Worm (Caenorhabditis elegans) whole organism, L1 larva: ENCODE data around the gene aak-1.

Experiments
- C04F5.9 ChIP-seq: sonication (generic microtip); optimal IDR thresholded peaks from 2 replicates; lab custom pipeline; 2016; ENCODE audit warnings: missing genetic modification characterization, missing compliant biosample characterization
- aha-1 ChIP-seq: fragments of 150-350 bp; optimal IDR thresholded peaks from 2 replicates; lab custom pipeline; 2014; ENCODE audit warnings: missing biosample characterization, missing genetic modification characterization
- aly-2 ChIP-seq: fragments of 150-350 bp; optimal IDR thresholded peaks from 2 replicates; lab custom pipeline; 2014; ENCODE audit warnings: missing biosample characterization, missing genetic modification characterization
- blmp-1 ChIP-seq: fragments of 150-350 bp; optimal IDR thresholded peaks from 2 replicates; lab custom pipeline; 2014; ENCODE audit warnings: missing biosample characterization, missing genetic modification characterization
- ceh-63 ChIP-seq: fragments of 200-800 bp; sonication (Bioruptor generic); optimal IDR thresholded peaks from 2 replicates; lab custom pipeline; 2018; ENCODE audit warnings: mild to moderate bottlenecking, missing genetic modification characterization, missing compliant biosample characterization
- ceh-8 ChIP-seq: fragments of 200-800 bp; sonication (Bioruptor generic); optimal IDR thresholded peaks from 2 replicates; lab custom pipeline; 2018; ENCODE audit warnings: mild to moderate bottlenecking, missing genetic modification characterization, moderate library complexity, missing compliant biosample characterization
- ceh-88 ChIP-seq: fragments of 200-800 bp; sonication (Bioruptor generic); IDR thresholded peaks from 2 replicates; pipeline ENCODE4 v1.3.6; 2022; ENCODE audit warnings: missing genetic modification characterization, missing compliant biosample characterization
- ceh-90 ChIP-seq: sonication (generic microtip); optimal IDR thresholded peaks from 2 replicates; lab custom pipeline; 2016; ENCODE audit warnings: missing genetic modification characterization, missing compliant biosample characterization
- dsc-1 ChIP-seq: sonication (generic microtip); optimal IDR thresholded peaks from 2 replicates; lab custom pipeline; 2016; ENCODE audit warnings: mild to moderate bottlenecking, missing genetic modification characterization, missing compliant biosample characterization
- efl-1 ChIP-seq, 4 experiments: fragments of 150-350 bp; optimal IDR thresholded peaks in 3 of 4; peaks in 1 of 4; 1 replicate in 1 of 4; 2 replicates in 3 of 4; lab custom pipeline; 2014; ENCODE audit warnings: missing biosample characterization in 2 of 4, missing genetic modification characterization in 2 of 4, missing genetic modification reagents in 2 of 4
- egl-27 ChIP-seq, 2 experiments: fragments of 150-350 bp in 1 of 2; sonication (generic microtip); optimal IDR thresholded peaks; 3 replicates each; lab custom pipeline; 2017 to 2018; ENCODE audit warnings: missing biosample characterization in 2 of 2, missing genetic modification characterization in 2 of 2, missing genetic modification reagents in 2 of 2
- ets-5 ChIP-seq: fragments of 200-800 bp; sonication (Bioruptor generic); IDR thresholded peaks from 2 replicates; pipeline ENCODE4 v1.3.6; 2022; ENCODE audit warnings: missing genetic modification characterization, missing compliant biosample characterization
- fkh-4 ChIP-seq: sonication (generic microtip); optimal IDR thresholded peaks from 2 replicates; lab custom pipeline; 2016; ENCODE audit warnings: missing compliant biosample characterization, missing genetic modification characterization, borderline replicate concordance
- grh-1 ChIP-seq: fragments of 200-800 bp; sonication (Bioruptor generic); IDR thresholded peaks from 2 replicates; pipeline ENCODE4 v1.3.6; 2022; ENCODE audit warnings: missing genetic modification reagents, missing genetic modification characterization, missing compliant biosample characterization
- hlh-17 ChIP-seq: fragments of 200-800 bp; sonication (Bioruptor generic); optimal IDR thresholded peaks from 2 replicates; lab custom pipeline; 2018; ENCODE audit warnings: missing genetic modification characterization, mild to moderate bottlenecking, missing compliant biosample characterization, moderate library complexity, borderline replicate concordance
- lin-39 ChIP-seq: fragments of 150-350 bp; optimal IDR thresholded peaks from 2 replicates; lab custom pipeline; 2014; ENCODE audit warnings: missing biosample characterization, missing genetic modification reagents, missing genetic modification characterization
- lsy-2 ChIP-seq, 2 experiments: fragments of 150-350 bp; optimal IDR thresholded peaks; 2 replicates each; lab custom pipeline; 2014; ENCODE audit warnings: missing biosample characterization in 2 of 2, missing genetic modification characterization in 2 of 2
- mdl-1 ChIP-seq, 2 experiments: fragments of 150-350 bp; optimal IDR thresholded peaks; 2 replicates each; lab custom pipeline; 2014 to 2017; ENCODE audit warnings: missing biosample characterization in 2 of 2, missing genetic modification characterization in 2 of 2, inconsistent platforms in 1 of 2
- nhr-28 ChIP-seq: fragments of 150-350 bp; optimal IDR thresholded peaks from 2 replicates; lab custom pipeline; 2014; ENCODE audit warnings: missing biosample characterization, missing genetic modification characterization
- nhr-77 ChIP-seq: fragments of 150-350 bp; optimal IDR thresholded peaks from 2 replicates; lab custom pipeline; 2014; ENCODE audit warnings: missing biosample characterization, missing genetic modification characterization
- nhr-84 ChIP-seq: sonication (generic microtip); optimal IDR thresholded peaks from 2 replicates; lab custom pipeline; 2017; ENCODE audit warnings: missing biosample characterization, missing genetic modification characterization
- nhr-85 ChIP-seq: sonication (generic microtip); peaks from one replicate; lab custom pipeline; 2016; ENCODE audit warnings: missing genetic modification characterization, inconsistent platforms, missing compliant biosample characterization
- nhr-90 ChIP-seq: sonication (generic microtip); optimal IDR thresholded peaks from 2 replicates; lab custom pipeline; 2016; ENCODE audit warnings: mild to moderate bottlenecking, missing genetic modification characterization, missing compliant biosample characterization; ENCODE audit not compliant: poor library complexity
- pax-3 ChIP-seq: fragments of 200-800 bp; sonication (Bioruptor generic); optimal IDR thresholded peaks from 2 replicates; lab custom pipeline; 2018; ENCODE audit warnings: mild to moderate bottlenecking, missing genetic modification characterization, moderate library complexity, missing compliant biosample characterization
- skn-1 ChIP-seq: fragments of 150-350 bp; optimal IDR thresholded peaks from 2 replicates; lab custom pipeline; 2014; ENCODE audit warnings: missing biosample characterization, missing genetic modification characterization
- snu-23 ChIP-seq: sonication (generic microtip); optimal IDR thresholded peaks from 2 replicates; lab custom pipeline; 2016; ENCODE audit warnings: missing genetic modification characterization, missing compliant biosample characterization
- sox-4 ChIP-seq: sonication (generic microtip); optimal IDR thresholded peaks from 2 replicates; lab custom pipeline; 2016; ENCODE audit warnings: missing genetic modification characterization, missing compliant biosample characterization
- sptf-1 ChIP-seq: fragments of 150-350 bp; optimal IDR thresholded peaks from 2 replicates; lab custom pipeline; 2014; ENCODE audit warnings: missing biosample characterization, missing genetic modification characterization
- sup-37 ChIP-seq: fragments of 200-800 bp; sonication (Bioruptor generic); optimal IDR thresholded peaks from 2 replicates; lab custom pipeline; 2018; ENCODE audit warnings: mild to moderate bottlenecking, missing genetic modification characterization, missing compliant biosample characterization
- unc-30 ChIP-seq: sonication (generic microtip); optimal IDR thresholded peaks from 2 replicates; lab custom pipeline; 2017; ENCODE audit warnings: missing biosample characterization, missing genetic modification characterization
- unc-62 ChIP-seq: fragments of 150-350 bp; optimal IDR thresholded peaks from 2 replicates; lab custom pipeline; 2014; ENCODE audit warnings: missing biosample characterization, missing genetic modification reagents, missing genetic modification characterization
- unc-86 ChIP-seq: sonication (generic microtip); optimal IDR thresholded peaks from 2 replicates; lab custom pipeline; 2016; ENCODE audit warnings: missing genetic modification characterization, missing compliant biosample characterization
- vab-15 ChIP-seq: sonication (generic microtip); optimal IDR thresholded peaks from 2 replicates; lab custom pipeline; 2017; ENCODE audit warnings: missing genotype, mild to moderate bottlenecking, missing genetic modification characterization, missing compliant biosample characterization
- zag-1 ChIP-seq: fragments of 150-350 bp; optimal IDR thresholded peaks from 2 replicates; lab custom pipeline; 2014; ENCODE audit warnings: missing biosample characterization, missing genetic modification characterization

The aak-1 gene

ce11 chrIII:8767292-8767829 is 6.5 kb upstream of the aak-1 start, which contains the start of gene mig-22:
Gene mig-22 (minus strand): TSS chrIII:8767342.
- TF ChIP-seq blmp-1 (tag; lab: Kevin White, UChicago) (peak; percentile 3), aly-2 (no peak), ceh-88 (GFP tag; lab: Robert Waterston, UW) (no peak), mdl-1 (tag; optimal IDR thresholded peaks at IDR 0.05; lab: Kevin White, UChicago) (no peak), snu-23 (GFP tag; lab: Kevin White, UChicago) (no peak), efl-1 (optimal IDR thresholded peaks at IDR 0.05; lab: Kevin White, UChicago) (no peak), efl-1 (GFP tag; optimal IDR thresholded peaks at IDR 0.05 in 1 of 2; lab: Kevin White, UChicago) (peak in 1 of 2 experiments; percentile 27), vab-15 (tag; lab: Kevin White, UChicago) (no peak), C04F5.9 (tag; lab: Kevin White, UChicago) (no peak), skn-1 (no peak), unc-86 (tag; lab: Kevin White, UChicago) (no peak), sptf-1 (tag; lab: Kevin White, UChicago) (no peak), nhr-85 (tag; lab: Kevin White, UChicago) (peak; percentile 77), sup-37 (GFP tag; lab: Kevin White, UChicago) (no peak), unc-62 (GFP tag; lab: Kevin White, UChicago) (no peak), ceh-63 (GFP tag; lab: Kevin White, UChicago) (no peak), ets-5 (GFP tag; lab: Robert Waterston, UW) (no peak), egl-27 (tag; optimal IDR thresholded peaks at IDR 0.05; lab: Kevin White, UChicago) (no peak), lsy-2 (tag; optimal IDR thresholded peaks at IDR 0.05; lab: Kevin White, UChicago) (peak in 1 of 2 experiments; percentile 9)

DNA sequence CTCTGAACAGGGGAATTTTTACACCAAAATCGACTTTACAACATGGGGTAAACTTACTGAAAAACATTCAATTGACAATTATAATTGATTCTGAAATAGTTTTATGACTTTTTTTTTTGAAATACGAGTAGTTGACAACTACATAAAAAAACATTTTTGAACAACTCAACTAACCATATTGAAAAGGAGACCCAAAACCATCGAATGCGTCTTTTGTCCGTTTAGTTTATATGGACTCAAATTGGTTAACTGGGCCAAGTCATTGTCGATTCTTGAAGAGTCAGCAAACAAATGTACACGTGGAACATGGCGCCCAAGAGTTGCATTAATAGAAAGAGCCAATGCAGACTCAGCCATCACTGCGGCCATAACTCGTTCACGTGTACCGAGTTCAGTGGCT is 5.6 kb upstream of the aak-1 start:
- TF ChIP-seq pax-3 (tag; lab: Kevin White, UChicago), result no peak
- no peak for TF ChIP-seq grh-1 (GFP tag; lab: Robert Waterston, UW)
- no peak for TF ChIP-seq aly-2
- TF ChIP-seq nhr-84 (tag; lab: Kevin White, UChicago), result no peak
- no peak for TF ChIP-seq nhr-28
- no peak for TF ChIP-seq nhr-90 (tag; lab: Kevin White, UChicago)
- TF ChIP-seq aha-1 (tag; lab: Kevin White, UChicago), result no peak
- no peak for TF ChIP-seq ceh-63 (GFP tag; lab: Kevin White, UChicago)

ce11 chrIII:8765030-8765429 is 4.1 kb upstream of the aak-1 start:
- TF ChIP-seq ceh-8 (GFP tag; lab: Kevin White, UChicago), result no peak
- peak; percentile 60 for TF ChIP-seq dsc-1
- TF ChIP-seq, all 84 proteins: peak for 1

DNA sequence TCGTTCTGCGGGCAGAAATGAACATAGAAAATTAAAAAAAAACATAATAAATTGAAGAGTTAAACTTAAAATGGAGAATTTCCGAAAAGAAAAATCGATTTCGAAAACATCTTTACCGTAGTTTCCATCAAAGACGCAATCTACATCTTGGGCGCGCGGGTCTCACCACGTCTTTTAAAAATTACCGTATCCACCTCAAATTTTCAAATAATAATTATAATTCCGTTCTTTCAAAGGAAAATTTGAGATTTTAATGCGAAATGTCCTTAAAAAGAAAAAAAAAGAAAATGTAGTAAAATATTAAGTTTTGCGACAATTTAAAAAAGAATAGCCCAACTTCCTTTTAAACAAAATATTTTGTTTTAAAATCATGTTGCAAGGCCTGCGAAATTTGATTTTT is 2.2 kb upstream of the aak-1 start:
- TF ChIP-seq hlh-17 (no peak), egl-27 (tag; optimal IDR thresholded peaks at IDR 0.05; lab: Kevin White, UChicago) (no peak), dsc-1 (no peak), lin-39 (tag; lab: Kevin White, UChicago) (no peak), unc-30 (tag; lab: Kevin White, UChicago) (no peak), fkh-4 (tag; lab: Kevin White, UChicago) (no peak), nhr-77 (no peak), zag-1 (no peak), efl-1 (optimal IDR thresholded peaks at IDR 0.05; lab: Kevin White, UChicago) (no peak), efl-1 (GFP tag; optimal IDR thresholded peaks at IDR 0.05 in 1 of 2; lab: Kevin White, UChicago) (peak in 1 of 2 experiments; percentile 79)

DNA sequence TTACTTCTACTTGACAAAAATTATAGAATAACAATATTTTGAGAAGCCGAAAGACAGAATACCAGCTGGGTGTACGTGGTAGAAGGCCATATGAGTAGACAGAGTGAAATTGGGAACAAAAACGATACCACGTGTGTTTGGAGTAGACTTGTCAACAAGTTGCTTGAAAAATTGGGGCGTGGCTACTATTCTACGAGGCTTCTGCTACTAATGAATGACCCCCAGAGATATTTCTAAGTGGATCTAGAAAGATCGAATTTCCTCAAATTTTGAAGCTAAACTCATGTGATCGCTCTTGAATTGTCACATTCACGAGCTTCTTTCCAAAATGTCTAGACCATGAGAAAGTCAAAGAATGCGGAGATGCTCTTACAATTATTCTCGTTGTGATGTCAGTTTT is 1.1 kb upstream of the aak-1 start:
- TF ChIP-seq dsc-1 (peak; percentile 56), sox-4 (tag; lab: Kevin White, UChicago) (no peak), fkh-4 (tag; lab: Kevin White, UChicago) (peak; percentile 21), ceh-90 (tag; lab: Kevin White, UChicago) (no peak), snu-23 (GFP tag; lab: Kevin White, UChicago) (no peak)
